Fruit fly (Drosophila melanogaster) whole organism, prepupa: Measurements from ENCODE around the gene Trmt61.

Source experiments
- Blimp-1 ChIP-seq: fragments of 200-800 bp; sonication (Bioruptor generic); optimal IDR thresholded peaks from 3 replicates; lab custom pipeline; 2017; ENCODE audit warnings: missing biosample characterization, missing genetic modification characterization, mild to moderate bottlenecking, moderate library complexity, missing genetic modification reagents
- CG10631 ChIP-seq: fragments of 200-800 bp; sonication (Bioruptor generic); optimal IDR thresholded peaks from 2 replicates; lab custom pipeline; 2016; ENCODE audit warnings: missing biosample characterization, missing genetic modification characterization
- CG11294 ChIP-seq: fragments of 200-800 bp; sonication (Bioruptor generic); IDR thresholded peaks from 2 replicates; pipeline ENCODE4 v1.3.6; 2022; ENCODE audit warnings: missing biosample characterization, missing genetic modification characterization
- CG11762 ChIP-seq: fragments of 200-800 bp; sonication (Bioruptor generic); optimal IDR thresholded peaks from 3 replicates; lab custom pipeline; 2016; ENCODE audit warnings: missing biosample characterization, missing genetic modification characterization; ENCODE audit not compliant: insufficient read depth
- CG11902 ChIP-seq: fragments of 200-800 bp; sonication (Bioruptor generic); optimal IDR thresholded peaks from 3 replicates; lab custom pipeline; 2016; ENCODE audit warnings: missing biosample characterization, missing genetic modification characterization
- CG15336 ChIP-seq: fragments of 200-800 bp; sonication (Bioruptor generic); IDR thresholded peaks from 2 replicates; pipeline ENCODE4 v1.3.6; 2022; ENCODE audit warnings: missing biosample characterization, missing genetic modification characterization
- CG16779 ChIP-seq: fragments of 200-800 bp; sonication (Bioruptor generic); optimal IDR thresholded peaks from 3 replicates; lab custom pipeline; 2017; ENCODE audit warnings: missing biosample characterization, mild to moderate bottlenecking, missing genetic modification characterization
- CG3032 ChIP-seq: fragments of 200-800 bp; optimal IDR thresholded peaks from 2 replicates; lab custom pipeline; 2019; ENCODE audit warnings: missing biosample characterization, mild to moderate bottlenecking, missing genetic modification characterization, moderate library complexity
- CG34406 ChIP-seq: fragments of 200-800 bp; sonication (Bioruptor generic); optimal IDR thresholded peaks from 3 replicates; lab custom pipeline; 2016; ENCODE audit warnings: missing biosample characterization, missing genetic modification characterization
- CG3919 ChIP-seq: fragments of 200-800 bp; sonication (Bioruptor generic); optimal IDR thresholded peaks from 3 replicates; lab custom pipeline; 2016; ENCODE audit warnings: missing biosample characterization, missing genetic modification characterization
- CG6163 ChIP-seq: fragments of 200-800 bp; sonication (Bioruptor generic); IDR thresholded peaks from 3 replicates; pipeline ENCODE4 v1.3.6; 2022; ENCODE audit warnings: missing biosample characterization, missing genetic modification characterization
- CG6854 ChIP-seq: fragments of 200-800 bp; sonication (Bioruptor generic); optimal IDR thresholded peaks from 2 replicates; lab custom pipeline; 2017; ENCODE audit warnings: missing biosample characterization, mild to moderate bottlenecking, missing genetic modification characterization
- CG8119 ChIP-seq: fragments of 200-800 bp; sonication (Bioruptor generic); IDR thresholded peaks from 3 replicates; pipeline ENCODE4 v1.3.6; 2022; ENCODE audit warnings: missing biosample characterization, missing genetic modification characterization
- CG8319 ChIP-seq: fragments of 200-800 bp; sonication (Bioruptor generic); optimal IDR thresholded peaks from 3 replicates; lab custom pipeline; 2016; ENCODE audit warnings: missing biosample characterization, missing genetic modification characterization
- CG8632 ChIP-seq: fragments of 200-800 bp; sonication (Bioruptor generic); optimal IDR thresholded peaks from 3 replicates; lab custom pipeline; 2016; ENCODE audit warnings: missing biosample characterization, missing genetic modification characterization
- Ets21C ChIP-seq: fragments of 200-800 bp; sonication (Bioruptor generic); optimal IDR thresholded peaks from 3 replicates; lab custom pipeline; 2016; ENCODE audit warnings: missing biosample characterization, missing genetic modification characterization
- Ets96B ChIP-seq: fragments of 200-800 bp; optimal IDR thresholded peaks from 2 replicates; lab custom pipeline; 2019; ENCODE audit warnings: missing biosample characterization, mild to moderate bottlenecking, missing genetic modification characterization, moderate library complexity
- Hr38 ChIP-seq: sonication (Bioruptor generic); optimal IDR thresholded peaks from 2 replicates; lab custom pipeline; 2016; ENCODE audit warnings: missing biosample characterization, missing genetic modification characterization
- Met ChIP-seq: fragments of 200-800 bp; sonication (Bioruptor generic); optimal IDR thresholded peaks from 3 replicates; lab custom pipeline; 2016; ENCODE audit warnings: missing biosample characterization, missing genetic modification characterization
- OdsH ChIP-seq: fragments of 200-800 bp; sonication (Bioruptor generic); optimal IDR thresholded peaks from 3 replicates; lab custom pipeline; 2016; ENCODE audit warnings: missing biosample characterization, missing genetic modification characterization
- Smox ChIP-seq: fragments of 200-800 bp; sonication (Bioruptor generic); optimal IDR thresholded peaks from 3 replicates; lab custom pipeline; 2016; ENCODE audit warnings: missing biosample characterization, missing genetic modification characterization
- Sox14 ChIP-seq: fragments of 200-800 bp; sonication (Bioruptor generic); optimal IDR thresholded peaks from 3 replicates; lab custom pipeline; 2016; ENCODE audit warnings: missing biosample characterization, missing genetic modification characterization
- Sox15 ChIP-seq: fragments of 200-800 bp; sonication (Bioruptor generic); optimal IDR thresholded peaks from 3 replicates; lab custom pipeline; 2016; ENCODE audit warnings: missing biosample characterization, missing genetic modification characterization
- achi ChIP-seq: fragments of 200-800 bp; sonication (Bioruptor generic); optimal IDR thresholded peaks from 3 replicates; lab custom pipeline; 2016; ENCODE audit warnings: missing biosample characterization, missing genetic modification characterization
- acj6 ChIP-seq: fragments of 200-800 bp; sonication (Bioruptor generic); optimal IDR thresholded peaks from 3 replicates; lab custom pipeline; 2016; ENCODE audit warnings: missing biosample characterization, missing genetic modification characterization
- dac ChIP-seq: fragments of 200-800 bp; sonication (Bioruptor generic); optimal IDR thresholded peaks from 2 replicates; lab custom pipeline; 2017; ENCODE audit warnings: missing biosample characterization, mild to moderate bottlenecking, missing genetic modification characterization
- dsx ChIP-seq: fragments of 200-800 bp; optimal IDR thresholded peaks from 3 replicates; lab custom pipeline; 2019; ENCODE audit warnings: missing biosample characterization, mild to moderate bottlenecking, missing genetic modification characterization, moderate library complexity; ENCODE audit not compliant: poor library complexity, severe bottlenecking
- eg ChIP-seq: fragments of 200-800 bp; sonication (Bioruptor generic); IDR thresholded peaks from 3 replicates; pipeline ENCODE4 v1.3.6; 2022; ENCODE audit warnings: missing biosample characterization, missing genetic modification characterization
- fd59A ChIP-seq: fragments of 200-800 bp; sonication (Bioruptor generic); optimal IDR thresholded peaks from 2 replicates; lab custom pipeline; 2017; ENCODE audit warnings: missing biosample characterization, mild to moderate bottlenecking, missing genetic modification characterization, missing genetic modification reagents
- fkh ChIP-seq: fragments of 200-800 bp; sonication (Bioruptor generic); optimal IDR thresholded peaks from 3 replicates; lab custom pipeline; 2017; ENCODE audit warnings: missing biosample characterization, mild to moderate bottlenecking, missing genetic modification characterization, moderate library complexity
- lz ChIP-seq: fragments of 200-800 bp; sonication (Bioruptor generic); optimal IDR thresholded peaks from 3 replicates; lab custom pipeline; 2016; ENCODE audit warnings: missing biosample characterization, missing genetic modification characterization
- net ChIP-seq: fragments of 200-800 bp; sonication (Bioruptor generic); optimal IDR thresholded peaks from 3 replicates; lab custom pipeline; 2016; ENCODE audit warnings: missing biosample characterization, missing genetic modification characterization
- salr ChIP-seq, 2 experiments: fragments of 200-800 bp; sonication (Bioruptor generic); optimal IDR thresholded peaks; 3 replicates each; lab custom pipeline; 2016 to 2018; ENCODE audit warnings: missing biosample characterization in 2 of 2, missing genetic modification characterization in 2 of 2, mild to moderate bottlenecking in 1 of 2
- ss ChIP-seq, 2 experiments: fragments of 200-800 bp; sonication (Bioruptor generic); optimal IDR thresholded peaks; 2 replicates in 1 of 2; 3 replicates in 1 of 2; lab custom pipeline; 2017 to 2018; ENCODE audit warnings: mild to moderate bottlenecking in 2 of 2, missing biosample characterization in 2 of 2, missing genetic modification characterization in 2 of 2, moderate library complexity in 1 of 2
- topi ChIP-seq: fragments of 200-800 bp; sonication (Bioruptor generic); optimal IDR thresholded peaks from 3 replicates; lab custom pipeline; 2016; ENCODE audit warnings: missing biosample characterization, missing genetic modification characterization
- vri ChIP-seq: fragments of 200-800 bp; sonication (Bioruptor generic); optimal IDR thresholded peaks from 3 replicates; lab custom pipeline; 2016; ENCODE audit warnings: missing biosample characterization, mild to moderate bottlenecking, missing genetic modification characterization

Trmt61 gene

DNA sequence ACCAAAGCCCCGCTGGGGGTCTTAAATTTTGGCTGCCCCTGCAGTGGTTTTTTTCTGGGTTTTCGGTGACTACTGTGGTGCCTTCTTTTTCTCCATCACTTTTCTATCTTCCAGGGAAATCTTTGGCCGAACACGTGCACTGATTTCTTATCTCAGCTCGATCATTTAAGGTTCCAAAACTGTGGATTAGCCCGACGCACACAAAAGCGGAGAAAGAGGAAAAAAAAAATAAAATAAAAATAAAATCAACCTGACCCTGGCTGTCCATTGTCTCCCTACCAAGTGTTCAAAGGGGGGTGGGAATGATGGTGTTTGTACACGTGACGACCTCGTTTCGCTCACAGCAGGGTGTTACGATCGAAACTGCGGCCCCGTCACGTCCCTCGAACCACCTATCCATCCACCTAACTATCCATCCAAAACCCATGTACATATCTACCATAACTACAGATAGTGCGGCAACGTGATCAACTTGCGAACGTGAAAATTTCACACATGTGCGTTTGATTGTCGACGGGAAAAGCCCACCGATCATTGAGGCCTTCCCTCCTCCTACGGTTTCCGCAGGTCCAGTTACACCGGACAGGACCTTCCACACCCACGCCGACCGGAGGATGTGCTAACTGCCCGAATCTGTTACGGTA, 32.5 kb upstream of the Trmt61 start:
- TF ChIP-seq salr (GFP tag; optimal IDR thresholded peaks at IDR 0.05; lab: Kevin White, UChicago): no peak
- TF ChIP-seq lz (GFP tag; lab: Kevin White, UChicago): no peak
- no peak for TF ChIP-seq Smox (GFP tag; lab: Kevin White, UChicago)
- no peak for TF ChIP-seq CG3919 (GFP tag; lab: Kevin White, UChicago)
- no peak for TF ChIP-seq fkh
- TF ChIP-seq Blimp-1 (GFP tag; lab: Kevin White, UChicago): no peak
- no peak for TF ChIP-seq vri (GFP tag; lab: Kevin White, UChicago)
- TF ChIP-seq CG8319: no peak
- TF ChIP-seq Hr38 (GFP tag; lab: Kevin White, UChicago): no peak
- TF ChIP-seq Sox15 (GFP tag; lab: Kevin White, UChicago): no peak
- no peak for TF ChIP-seq Ets96B (tag; lab: Kevin White, UChicago)
- TF ChIP-seq CG8632 (GFP tag; lab: Kevin White, UChicago): no peak

DNA sequence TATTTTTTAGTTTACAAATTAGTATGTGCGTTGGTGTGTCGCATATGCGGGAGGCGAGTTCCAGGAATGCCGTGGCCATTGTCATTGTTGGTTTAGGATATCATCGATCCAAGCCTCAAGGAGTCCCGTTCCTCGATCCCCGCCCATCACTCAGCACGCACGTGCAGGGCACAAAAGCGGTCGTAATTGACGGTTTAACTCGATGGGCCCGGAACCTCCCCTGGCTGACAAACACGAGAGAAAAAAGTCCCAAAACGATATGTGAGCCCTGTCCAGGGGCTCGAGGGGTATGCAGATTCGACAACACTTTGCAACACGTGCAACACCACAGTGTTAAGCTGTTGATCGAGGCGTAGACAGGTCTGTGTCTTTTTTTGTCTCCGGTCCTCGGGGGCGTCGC, 31.4 kb upstream of the Trmt61 start:
- TF ChIP-seq acj6 (GFP tag; lab: Kevin White, UChicago) (no peak), dsx (GFP tag; lab: Kevin White, UChicago) (no peak), Met (GFP tag; lab: Kevin White, UChicago) (no peak), CG11294 (GFP tag; lab: Robert Waterston, UW) (no peak), achi (no peak), Hr38 (GFP tag; lab: Kevin White, UChicago) (no peak), lz (GFP tag; lab: Kevin White, UChicago) (no peak), CG11902 (GFP tag; lab: Kevin White, UChicago) (no peak), Sox15 (GFP tag; lab: Kevin White, UChicago) (no peak), OdsH (no peak), CG15336 (GFP tag; lab: Robert Waterston, UW) (no peak), eg (GFP tag; lab: Robert Waterston, UW) (no peak)
- TF ChIP-seq, all 60 proteins: peak for 0

- peak; percentile 23 for TF ChIP-seq fkh
- TF ChIP-seq Ets21C (GFP tag; lab: Kevin White, UChicago): no peak
- no peak for TF ChIP-seq Met (GFP tag; lab: Kevin White, UChicago)
- TF ChIP-seq CG11762: no peak
- TF ChIP-seq Smox (GFP tag; lab: Kevin White, UChicago): no peak
- no peak for TF ChIP-seq fd59A (GFP tag; lab: Kevin White, UChicago)
- TF ChIP-seq ss (GFP tag; optimal IDR thresholded peaks at IDR 0.05; lab: Kevin White, UChicago): peak in 1 of 2 experiments; percentile 60
These were observed 28.7 kb upstream of the Trmt61 start for dm6 chr3R:26030562-26030961.

DNA sequence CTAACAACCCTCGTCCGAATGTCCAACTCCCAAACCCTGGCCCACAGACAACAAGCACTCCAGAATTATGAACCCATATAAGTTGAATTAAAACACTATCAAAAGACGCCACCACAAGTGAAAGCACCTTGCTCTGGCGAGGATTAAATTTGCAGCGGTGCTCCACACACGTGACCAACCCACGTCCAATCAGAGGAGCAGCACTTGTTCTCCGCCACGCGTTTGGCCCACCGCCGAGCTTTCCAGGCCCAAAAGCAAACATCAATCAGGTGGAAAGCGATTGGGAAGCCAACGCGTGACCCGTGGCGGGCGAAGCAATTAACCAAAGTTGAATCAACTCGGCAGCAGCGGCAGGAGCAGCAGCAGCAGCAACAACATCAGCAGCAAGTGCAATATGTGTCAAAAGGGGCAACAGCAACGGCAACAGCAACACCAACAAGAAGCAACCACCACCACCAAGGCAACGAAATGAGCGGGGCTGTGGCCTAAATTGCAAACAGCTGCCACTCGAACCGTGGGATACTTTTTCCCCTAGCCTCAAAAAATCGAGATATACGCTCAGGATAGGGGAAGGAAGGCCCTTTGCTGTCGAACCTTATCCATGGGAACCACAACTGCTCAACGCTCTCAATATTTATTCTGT, 27.2 kb upstream of the Trmt61 start:
- TF ChIP-seq Met (GFP tag; lab: Kevin White, UChicago) (no peak), ss (GFP tag; optimal IDR thresholded peaks at IDR 0.05; lab: Kevin White, UChicago) (peak in 1 of 2 experiments; percentile 20), net (GFP tag; lab: Kevin White, UChicago) (peak; percentile 13), CG6854 (GFP tag; lab: Kevin White, UChicago) (peak; percentile 19), Hr38 (GFP tag; lab: Kevin White, UChicago) (no peak), fkh (peak; percentile 7)

DNA sequence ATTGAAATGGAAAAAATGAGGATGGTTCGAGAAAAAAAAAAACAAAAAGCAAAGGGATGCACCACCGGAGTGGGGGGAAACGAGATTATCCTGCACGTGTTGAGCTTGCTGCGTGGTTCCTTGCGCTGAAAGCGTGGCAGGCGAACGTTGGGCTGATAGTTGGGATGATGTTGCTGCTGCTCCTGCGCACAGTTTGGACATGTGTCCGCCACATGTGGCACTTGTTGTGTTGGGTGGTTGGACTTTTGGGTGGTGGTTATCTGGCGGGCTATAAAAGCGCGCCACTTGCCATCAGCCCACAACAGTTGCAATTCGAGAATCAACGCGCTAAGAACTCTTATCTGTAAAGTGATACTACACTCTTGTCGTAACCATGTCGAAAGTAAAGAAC, 26.7 kb upstream of the Trmt61 start:
- no peak for TF ChIP-seq Hr38 (GFP tag; lab: Kevin White, UChicago)
- TF ChIP-seq acj6 (GFP tag; lab: Kevin White, UChicago): no peak
- no peak for TF ChIP-seq Sox14 (GFP tag; lab: Kevin White, UChicago)
- no peak for TF ChIP-seq CG16779 (tag; lab: Kevin White, UChicago)
- no peak for TF ChIP-seq dac (GFP tag; lab: Kevin White, UChicago)
- TF ChIP-seq Blimp-1 (GFP tag; lab: Kevin White, UChicago): no peak
- TF ChIP-seq vri (GFP tag; lab: Kevin White, UChicago): no peak
- TF ChIP-seq CG8632 (GFP tag; lab: Kevin White, UChicago): no peak
- no peak for TF ChIP-seq topi (GFP tag; lab: Kevin White, UChicago)
- TF ChIP-seq salr (GFP tag; optimal IDR thresholded peaks at IDR 0.05; lab: Kevin White, UChicago): no peak
- no peak for TF ChIP-seq CG8119 (GFP tag; lab: Robert Waterston, UW)
- no peak for TF ChIP-seq CG6163
- TF ChIP-seq Ets96B (tag; lab: Kevin White, UChicago): no peak
- TF ChIP-seq CG3032 (tag; lab: Kevin White, UChicago): no peak
- no peak for TF ChIP-seq CG34406 (GFP tag; lab: Kevin White, UChicago)
- TF ChIP-seq Ets21C (GFP tag; lab: Kevin White, UChicago): no peak
- no peak for TF ChIP-seq fkh
- TF ChIP-seq CG10631 (GFP tag; lab: Kevin White, UChicago): no peak
- no peak for TF ChIP-seq OdsH
- no peak for TF ChIP-seq CG15336 (GFP tag; lab: Robert Waterston, UW)
